Worm (Caenorhabditis elegans): ENCODE data around the gene rnh-1.0.
A peak's percentile ranks its signal among the peaks of the same experiment; 100 is the strongest.

rnh-1.0 gene

DNA sequence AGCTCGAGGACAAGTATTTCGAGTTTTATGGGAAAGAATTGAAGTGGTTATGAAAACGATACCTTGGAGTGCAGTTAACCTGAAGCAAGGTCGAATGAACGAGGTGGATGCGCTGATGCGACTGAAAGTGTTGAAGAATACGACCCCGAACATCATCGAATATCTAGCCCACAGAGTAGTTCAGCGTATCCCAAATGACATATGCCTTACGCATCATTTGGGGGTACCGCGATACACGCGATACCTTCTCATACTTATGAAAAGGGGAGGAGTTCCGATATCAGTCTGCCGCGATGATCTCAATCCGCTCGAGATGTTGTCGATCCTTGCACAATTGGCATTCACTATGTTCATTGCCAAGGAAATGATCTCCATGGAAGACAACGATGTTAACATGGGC lies 5.3 kb upstream of the rnh-1.0 start, which contains the start of gene T27F7.12:
Gene T27F7.12, plus strand, starts transcription at position 301 of the 400 bp plus-strand sequence.
- no peak for TF ChIP-seq nhr-11 (tag; optimal IDR thresholded peaks at IDR 0.05)

DNA sequence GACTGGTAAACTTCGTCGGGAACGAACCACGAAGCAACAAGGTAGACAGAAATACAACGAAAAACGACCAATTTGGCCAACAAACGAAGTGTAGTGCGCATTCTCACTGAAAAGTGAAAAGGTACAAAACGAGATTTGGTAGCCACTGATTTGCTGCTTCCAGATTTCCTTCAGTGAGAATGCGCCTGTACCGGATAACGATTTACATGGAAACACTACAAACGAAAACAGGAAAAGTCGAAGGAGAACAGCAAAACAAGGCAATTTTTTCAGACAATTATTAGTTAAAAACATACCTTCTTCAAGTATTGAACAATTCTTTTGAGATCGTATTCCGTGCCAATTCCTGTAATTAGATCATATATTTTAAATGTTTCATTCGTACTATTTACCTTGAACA lies 2.1 kb upstream of the rnh-1.0 start, which contains the start of gene pigb-1:
Gene pigb-1, minus strand, starts transcription at position 101 of the 400 bp plus-strand sequence.
- TF ChIP-seq ctbp-1 (GFP tag; IDR thresholded peaks at IDR 0.05) (0 out of 2 replicates have a peak, but pooled peaks have one; percentile 19), F37D6.2 (tag; optimal IDR thresholded peaks at IDR 0.05) (no peak)

DNA sequence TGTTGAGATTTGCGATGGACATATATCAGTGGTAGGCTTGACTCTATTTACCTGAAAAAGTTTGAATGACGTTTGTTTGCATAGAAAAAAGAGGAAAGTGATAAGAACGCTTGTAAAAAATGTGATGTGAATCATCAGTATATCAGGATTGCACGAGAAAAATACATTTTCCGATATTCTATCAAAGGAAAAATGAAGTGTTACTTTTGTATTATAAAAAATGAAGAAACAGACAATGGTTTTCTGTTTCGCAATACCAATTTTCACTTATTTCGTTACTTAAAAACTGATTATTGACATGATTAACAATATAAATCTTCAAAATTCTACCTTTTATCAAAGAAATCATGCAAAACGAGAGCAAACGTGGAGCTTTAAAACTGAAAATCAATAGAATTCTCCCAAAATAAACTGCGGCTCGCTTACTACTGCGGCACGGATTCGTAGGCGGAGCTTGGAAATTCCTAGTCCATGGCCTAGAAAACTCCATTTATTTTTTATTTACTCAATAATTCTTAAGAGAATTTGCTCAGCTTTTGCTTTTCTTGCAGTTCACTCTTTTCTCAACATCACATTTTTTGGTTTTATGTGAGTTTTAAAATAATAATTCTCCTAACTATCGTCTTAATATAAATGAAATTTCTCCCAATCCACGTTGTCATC lies 1.5 kb upstream of the rnh-1.0 start, which contains the start of the genes eif-1 and vps-24:
Gene eif-1, minus strand, starts transcription at position 51 of the 663 bp plus-strand sequence.
Gene vps-24, plus strand, starts transcription at position 469 of the 663 bp plus-strand sequence.
- no peak for TF ChIP-seq lin-39 (tag; optimal IDR thresholded peaks at IDR 0.05)
- peak in 1 of 2 experiments; percentile 68 for TF ChIP-seq hif-1 (tag; optimal IDR thresholded peaks at IDR 0.05)
- peak; percentile 95 for TF ChIP-seq aha-1 (tag)
- peak; percentile 31 for TF ChIP-seq fkh-10 (GFP tag; optimal IDR thresholded peaks at IDR 0.05)
- no peak for TF ChIP-seq nhr-237 (tag; optimal IDR thresholded peaks at IDR 0.05)
- no peak for TF ChIP-seq daf-16 (GFP tag; optimal IDR thresholded peaks at IDR 0.05)
- peak; percentile 47 for TF ChIP-seq daf-16 (tag; optimal IDR thresholded peaks at IDR 0.05)
- no peak for TF ChIP-seq nhr-76 (tag; optimal IDR thresholded peaks at IDR 0.05)
- TF ChIP-seq mep-1 (tag; optimal IDR thresholded peaks at IDR 0.05): peak; percentile 18
- no peak for TF ChIP-seq ZK337.2 (GFP tag; IDR thresholded peaks at IDR 0.05)
- 0 out of 2 replicates have a peak, but pooled peaks have one; percentile 20 for TF ChIP-seq Y48G9A.11 (GFP tag; IDR thresholded peaks at IDR 0.05)
- TF ChIP-seq unc-130 (GFP tag; optimal IDR thresholded peaks at IDR 0.05): peak; percentile 83
- peak; percentile 24 for TF ChIP-seq mxl-3 (GFP tag; optimal IDR thresholded peaks at IDR 0.05)
- peak; percentile 52 for TF ChIP-seq lin-38 (GFP tag; IDR thresholded peaks at IDR 0.05)
- peak; percentile 59 for TF ChIP-seq nhr-6 (tag; optimal IDR thresholded peaks at IDR 0.05)
- TF ChIP-seq mes-2 (tag; optimal IDR thresholded peaks at IDR 0.05; ENCODE audit: poor library complexity, severe bottlenecking): peak; percentile 96
- TF ChIP-seq dve-1 (tag; optimal IDR thresholded peaks at IDR 0.05; ENCODE audit: insufficient read depth): peak; percentile 16
- TF ChIP-seq rbr-2 (tag; optimal IDR thresholded peaks at IDR 0.05): peak; percentile 3
- TF ChIP-seq dpl-1 (GFP tag; optimal IDR thresholded peaks at IDR 0.05): peak; percentile 71
- peak in 1 of 2 experiments; percentile 62 for TF ChIP-seq lsy-2 (tag; optimal IDR thresholded peaks at IDR 0.05)
- peak; percentile 48 for TF ChIP-seq lin-13 (GFP tag; optimal IDR thresholded peaks at IDR 0.05)

DNA sequence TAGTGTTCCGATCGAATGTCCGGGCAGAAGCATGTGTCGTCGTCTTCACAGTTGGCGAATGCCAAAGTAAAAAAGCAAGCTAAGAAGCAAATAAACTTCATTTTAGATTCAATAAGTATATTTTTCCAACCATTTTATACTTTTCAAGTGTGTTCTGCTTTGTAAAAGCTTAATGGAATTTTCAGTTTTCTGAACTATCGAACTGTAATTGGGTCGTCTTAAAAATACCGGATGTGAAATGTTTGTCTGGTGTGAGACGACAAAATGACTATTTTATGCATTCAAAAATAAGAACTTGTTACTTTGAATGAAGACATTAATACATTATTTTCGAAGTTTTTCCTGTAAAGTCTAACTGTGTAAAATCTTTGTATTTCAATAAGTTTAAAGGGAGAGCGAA lies 3.5 kb downstream of the rnh-1.0 start, which contains the start of gene F59A6.11:
Gene F59A6.11, minus strand, starts transcription at position 101 of the 400 bp plus-strand sequence.
- TF ChIP-seq set-16 (GFP tag; IDR thresholded peaks at IDR 0.05) (no peak), zip-11 (GFP tag; IDR thresholded peaks at IDR 0.05) (no peak), ama-1 (optimal IDR thresholded peaks at IDR 0.05) (no peak)

DNA sequence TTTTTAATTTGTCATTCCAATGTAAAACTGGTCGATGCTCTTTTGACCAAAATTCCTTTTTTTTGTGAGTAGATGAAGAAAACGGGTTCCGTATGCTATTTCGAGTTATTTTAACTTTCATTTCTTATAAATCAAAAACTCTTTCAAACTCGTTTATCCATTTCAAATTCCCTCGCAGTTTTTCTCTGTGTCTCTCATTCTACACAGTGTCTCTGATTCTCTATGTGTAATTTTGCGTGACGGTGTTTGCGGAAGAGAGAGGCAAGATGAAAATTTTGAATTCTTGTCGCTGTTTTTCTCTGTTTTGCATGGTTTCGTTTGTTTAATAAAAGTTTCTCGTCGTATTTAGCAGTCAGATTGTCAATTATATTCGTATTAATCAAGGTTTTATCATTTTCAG lies 4.0 kb downstream of the rnh-1.0 start, which contains the start of gene citk-2:
Gene citk-2, plus strand, starts transcription at position 399 of the 400 bp plus-strand sequence.
- TF ChIP-seq mes-2 (tag; optimal IDR thresholded peaks at IDR 0.05; ENCODE audit: poor library complexity, severe bottlenecking): peak; percentile 93
- peak; percentile 42 for TF ChIP-seq zip-2 (tag; optimal IDR thresholded peaks at IDR 0.05)
- TF ChIP-seq ZK546.5 (tag; optimal IDR thresholded peaks at IDR 0.05): no peak
- no peak for TF ChIP-seq ZK337.2 (GFP tag; IDR thresholded peaks at IDR 0.05)
- TF ChIP-seq tag-97 (GFP tag; IDR thresholded peaks at IDR 0.05): no peak
- TF ChIP-seq daf-12 (tag; optimal IDR thresholded peaks at IDR 0.05): no peak
- peak; percentile 100 for TF ChIP-seq dpl-1 (GFP tag; optimal IDR thresholded peaks at IDR 0.05)
- no peak for TF ChIP-seq F49E8.2 (tag; optimal IDR thresholded peaks at IDR 0.05; ENCODE audit: borderline replicate concordance)
- TF ChIP-seq hmg-1.1 (GFP tag; IDR thresholded peaks at IDR 0.05): peak; percentile 90
- TF ChIP-seq hif-1 (tag; optimal IDR thresholded peaks at IDR 0.05): peak in 1 of 2 experiments; percentile 34
- TF ChIP-seq fkh-10 (GFP tag; optimal IDR thresholded peaks at IDR 0.05): peak; percentile 30
- TF ChIP-seq lin-1 (GFP tag; IDR thresholded peaks at IDR 0.05): peak; percentile 68; the same call in 1 of the 2 replicates
- TF ChIP-seq aha-1 (tag): peak; percentile 97
- TF ChIP-seq nhr-42 (GFP tag; IDR thresholded peaks at IDR 0.05): peak; percentile 84
- peak; percentile 54 for TF ChIP-seq nhr-6 (tag; optimal IDR thresholded peaks at IDR 0.05)
- TF ChIP-seq daf-16 (GFP tag; optimal IDR thresholded peaks at IDR 0.05): no peak
- TF ChIP-seq daf-16 (tag; optimal IDR thresholded peaks at IDR 0.05): no peak
- TF ChIP-seq spr-3 (GFP tag; optimal IDR thresholded peaks at IDR 0.05): peak; percentile 47
- no peak for TF ChIP-seq zfp-2 (tag; optimal IDR thresholded peaks at IDR 0.05)
- TF ChIP-seq duxl-1 (tag; optimal IDR thresholded peaks at IDR 0.05; ENCODE audit: poor library complexity): peak; percentile 74
- TF ChIP-seq nhr-25 (tag; optimal IDR thresholded peaks at IDR 0.05; ENCODE audit: borderline replicate concordance, insufficient read depth): peak; percentile 26
- TF ChIP-seq hlh-11 (tag; optimal IDR thresholded peaks at IDR 0.05): peak; percentile 66
- no peak for TF ChIP-seq F10B5.3 (tag; optimal IDR thresholded peaks at IDR 0.05)
- peak; percentile 29 for TF ChIP-seq F37D6.2 (tag; optimal IDR thresholded peaks at IDR 0.05)
